Fruit fly (Drosophila melanogaster) whole organism, embryonic: ENCODE data around the gene mbm.

ENCODE experiments used
- Antp ChIP-seq: fragments of 200-800 bp; sonication (Bioruptor generic); optimal IDR thresholded peaks from 3 replicates; lab custom pipeline; 2016; ENCODE audit warnings: missing biosample characterization, missing genetic modification characterization
- B-H2 ChIP-seq: fragments of 200-800 bp; sonication (Bioruptor generic); optimal IDR thresholded peaks from 2 replicates; lab custom pipeline; 2018; ENCODE audit warnings: missing biosample characterization, mild to moderate bottlenecking, missing genetic modification characterization
- Bdp1 ChIP-seq: fragments of 200-800 bp; sonication (Bioruptor generic); optimal IDR thresholded peaks from 3 replicates; lab custom pipeline; 2016; ENCODE audit warnings: missing biosample characterization, missing genetic modification characterization
- CG10147 ChIP-seq: fragments of 200-800 bp; sonication (Bioruptor generic); optimal IDR thresholded peaks from 2 replicates; lab custom pipeline; 2019; ENCODE audit warnings: missing biosample characterization, mild to moderate bottlenecking, missing genetic modification characterization, moderate library complexity
- CG10366 ChIP-seq: fragments of 200-800 bp; sonication (Bioruptor generic); IDR thresholded peaks from 2 replicates; pipeline ENCODE4 v1.3.6; 2022; ENCODE audit warnings: missing biosample characterization, missing genetic modification characterization
- CG10565 ChIP-seq: fragments of 200-800 bp; sonication (Bioruptor generic); optimal IDR thresholded peaks from 3 replicates; lab custom pipeline; 2016; ENCODE audit warnings: missing biosample characterization, mild to moderate bottlenecking, missing genetic modification characterization
- CG11085 ChIP-seq: fragments of 200-800 bp; sonication (Bioruptor generic); IDR thresholded peaks from 2 replicates; pipeline ENCODE4 v1.3.6; 2022; ENCODE audit warnings: missing biosample characterization, missing genetic modification characterization
- CG14050 ChIP-seq: fragments of 200-800 bp; sonication (Bioruptor generic); IDR thresholded peaks from 3 replicates; pipeline ENCODE4 v1.3.6; 2022; ENCODE audit warnings: missing biosample characterization, missing genetic modification characterization
- CG14441 ChIP-seq: fragments of 200-800 bp; sonication (Bioruptor generic); IDR thresholded peaks from 2 replicates; pipeline ENCODE4 v1.3.6; 2022; ENCODE audit warnings: missing biosample characterization, missing genetic modification characterization
- CG1529 ChIP-seq: fragments of 200-800 bp; sonication (Bioruptor generic); optimal IDR thresholded peaks from 3 replicates; lab custom pipeline; 2018; ENCODE audit warnings: missing biosample characterization, missing genetic modification characterization
- CG15601 ChIP-seq: fragments of 200-800 bp; sonication (Bioruptor generic); optimal IDR thresholded peaks from 3 replicates; lab custom pipeline; 2019; ENCODE audit warnings: missing biosample characterization, mild to moderate bottlenecking, missing genetic modification characterization, moderate library complexity
- CG15696 ChIP-seq: fragments of 200-800 bp; sonication (Bioruptor generic); optimal IDR thresholded peaks from 2 replicates; lab custom pipeline; 2019; ENCODE audit warnings: missing biosample characterization, mild to moderate bottlenecking, missing genetic modification characterization, moderate library complexity
- CG2199 ChIP-seq: fragments of 200-800 bp; sonication (Bioruptor generic); IDR thresholded peaks from 3 replicates; pipeline ENCODE4 v1.3.6; 2022; ENCODE audit warnings: missing biosample characterization, missing genetic modification characterization
- CG33557 ChIP-seq: fragments of 200-800 bp; sonication (Bioruptor generic); optimal IDR thresholded peaks from 2 replicates; lab custom pipeline; 2019; ENCODE audit warnings: missing biosample characterization, mild to moderate bottlenecking, missing genetic modification characterization, moderate library complexity
- CG34224 ChIP-seq: fragments of 200-800 bp; sonication (Bioruptor generic); IDR thresholded peaks from 3 replicates; pipeline ENCODE4 v1.3.6; 2022; ENCODE audit warnings: missing biosample characterization, missing genetic modification characterization; ENCODE audit not compliant: partially characterized antibody
- CG3726 ChIP-seq: fragments of 200-800 bp; sonication (Bioruptor generic); IDR thresholded peaks from 3 replicates; pipeline ENCODE4, ENCODE4 v1.3.6; 2022; ENCODE audit warnings: missing biosample characterization, missing genetic modification characterization
- CG3995 ChIP-seq: fragments of 200-800 bp; sonication (Bioruptor generic); optimal IDR thresholded peaks from 3 replicates; lab custom pipeline; 2016; ENCODE audit warnings: missing biosample characterization, missing genetic modification characterization
- CG5953 ChIP-seq: fragments of 200-800 bp; sonication (Bioruptor generic); IDR thresholded peaks from 2 replicates; pipeline ENCODE4 v1.3.6; 2022; ENCODE audit warnings: missing biosample characterization, missing genetic modification characterization
- CG6175 ChIP-seq: fragments of 200-800 bp; sonication (Bioruptor generic); IDR thresholded peaks from 3 replicates; pipeline ENCODE4 v1.3.6; 2022; ENCODE audit warnings: missing biosample characterization, missing genetic modification characterization
- CG8359 ChIP-seq: fragments of 200-800 bp; sonication (Bioruptor generic); optimal IDR thresholded peaks from 2 replicates; lab custom pipeline; 2017; ENCODE audit warnings: missing biosample characterization, mild to moderate bottlenecking, missing genetic modification characterization, borderline replicate concordance
- CG8478 ChIP-seq: fragments of >200 bp; optimal IDR thresholded peaks from 2 replicates; lab custom pipeline; 2018
- CG9727 ChIP-seq: fragments of 200-800 bp; sonication (Bioruptor generic); optimal IDR thresholded peaks from 3 replicates; lab custom pipeline; 2017; ENCODE audit warnings: missing biosample characterization, mild to moderate bottlenecking, missing genetic modification characterization
- CHES-1-like ChIP-seq: fragments of 200-800 bp; sonication (Bioruptor generic); optimal IDR thresholded peaks from 2 replicates; lab custom pipeline; 2016; ENCODE audit warnings: missing biosample characterization, missing genetic modification characterization
- Dad ChIP-seq: fragments of 200-800 bp; sonication (Bioruptor generic); optimal IDR thresholded peaks from 3 replicates; lab custom pipeline; 2016; ENCODE audit warnings: missing biosample characterization, missing genetic modification characterization
- Doc2 ChIP-seq: fragments of 200-800 bp; sonication (Bioruptor generic); IDR thresholded peaks from 2 replicates; pipeline ENCODE4 v1.3.6; 2022; ENCODE audit warnings: missing biosample characterization, missing genetic modification characterization
- Dref ChIP-seq: fragments of 200-800 bp; sonication (Bioruptor generic); IDR thresholded peaks from 2 replicates; pipeline ENCODE4 v1.3.6; 2022; ENCODE audit warnings: missing biosample characterization, missing genetic modification characterization
- Elba2 ChIP-seq: fragments of 200-800 bp; sonication (Bioruptor generic); optimal IDR thresholded peaks from 3 replicates; lab custom pipeline; 2016; ENCODE audit warnings: missing biosample characterization, missing genetic modification characterization
- Hey ChIP-seq: fragments of 200-800 bp; sonication (Bioruptor generic); optimal IDR thresholded peaks from 3 replicates; lab custom pipeline; 2018; ENCODE audit warnings: missing biosample characterization, mild to moderate bottlenecking, missing genetic modification characterization
- Hmr ChIP-seq: fragments of 200-800 bp; sonication (Bioruptor generic); optimal IDR thresholded peaks from 3 replicates; lab custom pipeline; 2017; ENCODE audit warnings: mild to moderate bottlenecking, missing biosample characterization, missing genetic modification reagents, missing genetic modification characterization
- Hmx ChIP-seq: fragments of 200-800 bp; sonication (Bioruptor generic); optimal IDR thresholded peaks from 2 replicates; lab custom pipeline; 2016; ENCODE audit warnings: missing biosample characterization, missing genetic modification characterization
- Mes4 ChIP-seq: fragments of 200-800 bp; sonication (Bioruptor generic); optimal IDR thresholded peaks from 2 replicates; lab custom pipeline; 2016; ENCODE audit warnings: missing biosample characterization, missing genetic modification characterization
- NC2β ChIP-seq: fragments of 200-800 bp; sonication (Bioruptor generic); optimal IDR thresholded peaks from 2 replicates; lab custom pipeline; 2016; ENCODE audit warnings: missing biosample characterization, missing genetic modification characterization
- NFAT ChIP-seq: fragments of 200-800 bp; sonication (Bioruptor generic); IDR thresholded peaks from 2 replicates; pipeline ENCODE4 v1.3.6; 2022; ENCODE audit warnings: missing biosample characterization, missing genetic modification characterization
- Neu2 ChIP-seq: fragments of 200-800 bp; sonication (Bioruptor generic); optimal IDR thresholded peaks from 3 replicates; lab custom pipeline; 2016; ENCODE audit warnings: missing biosample characterization, missing genetic modification characterization, borderline replicate concordance
- Ravus ChIP-seq: fragments of 200-800 bp; sonication (Bioruptor generic); IDR thresholded peaks from 2 replicates; pipeline ENCODE4 v1.3.6; 2022; ENCODE audit warnings: missing biosample characterization, missing genetic modification characterization
- Xrp1 ChIP-seq: fragments of 200-800 bp; sonication (Bioruptor generic); IDR thresholded peaks from 2 replicates; pipeline ENCODE4 v1.3.6; 2022; ENCODE audit warnings: missing biosample characterization, missing genetic modification characterization
- az2 ChIP-seq: fragments of 200-800 bp; sonication (Bioruptor generic); optimal IDR thresholded peaks from 3 replicates; lab custom pipeline; 2016; ENCODE audit warnings: missing biosample characterization, missing genetic modification characterization
- chn ChIP-seq: fragments of 200-800 bp; sonication (Bioruptor generic); optimal IDR thresholded peaks from 2 replicates; lab custom pipeline; 2016; ENCODE audit warnings: missing biosample characterization, missing genetic modification characterization
- corto ChIP-seq: fragments of 200-800 bp; sonication (Bioruptor generic); optimal IDR thresholded peaks from 2 replicates; lab custom pipeline; 2016; ENCODE audit warnings: missing biosample characterization, mild to moderate bottlenecking, missing genetic modification characterization, moderate library complexity
- croc ChIP-seq: fragments of 200-800 bp; sonication (Bioruptor generic); conservative IDR thresholded peaks from 3 replicates; pipeline ENCODE4 v1.3.6; 2022; ENCODE audit warnings: missing biosample characterization, missing genetic modification characterization
- crp ChIP-seq, 2 experiments: fragments of 200-800 bp; sonication (Bioruptor generic); optimal IDR thresholded peaks; 2 replicates in 1 of 2; 3 replicates in 1 of 2; lab custom pipeline; 2017; ENCODE audit warnings: missing biosample characterization in 2 of 2, missing genetic modification characterization in 2 of 2, mild to moderate bottlenecking in 1 of 2, moderate library complexity in 1 of 2
- ems ChIP-seq: fragments of 200-800 bp; sonication (Bioruptor generic); optimal IDR thresholded peaks from 3 replicates; lab custom pipeline; 2016; ENCODE audit warnings: missing biosample characterization, missing genetic modification characterization
- fd3F ChIP-seq: fragments of 200-800 bp; sonication (Bioruptor generic); optimal IDR thresholded peaks from 2 replicates; lab custom pipeline; 2018; ENCODE audit warnings: missing biosample characterization, mild to moderate bottlenecking, missing genetic modification characterization, moderate library complexity
- lola ChIP-seq, 3 experiments: fragments of >200 bp in 2 of 3; fragments of 200-800 bp in 1 of 3; sonication (Bioruptor generic) in 1 of 3; optimal IDR thresholded peaks; 2 replicates each; lab custom pipeline; 2017 to 2019; ENCODE audit warnings: missing biosample characterization in 3 of 3, missing genetic modification characterization in 3 of 3, mild to moderate bottlenecking in 1 of 3, moderate library complexity in 1 of 3
- nerfin-2 ChIP-seq: fragments of 200-800 bp; sonication (Bioruptor generic); IDR thresholded peaks from 2 replicates; pipeline ENCODE4 v1.3.6; 2022; ENCODE audit warnings: missing biosample characterization, missing genetic modification characterization; ENCODE audit not compliant: partially characterized antibody
- repo ChIP-seq: fragments of 200-800 bp; sonication (Bioruptor generic); optimal IDR thresholded peaks from 2 replicates; lab custom pipeline; 2016; ENCODE audit warnings: missing biosample characterization, missing genetic modification characterization
- schlank ChIP-seq: fragments of 200-800 bp; sonication (Bioruptor generic); optimal IDR thresholded peaks from 2 replicates; lab custom pipeline; 2018; ENCODE audit warnings: missing biosample characterization, mild to moderate bottlenecking, missing genetic modification characterization
- shn ChIP-seq: fragments of 200-800 bp; sonication (Bioruptor generic); optimal IDR thresholded peaks from 3 replicates; lab custom pipeline; 2016; ENCODE audit warnings: missing biosample characterization, missing genetic modification characterization
- stwl ChIP-seq: fragments of 200-800 bp; sonication (Bioruptor generic); optimal IDR thresholded peaks from 3 replicates; lab custom pipeline; 2018; ENCODE audit warnings: missing biosample characterization, mild to moderate bottlenecking, missing genetic modification characterization, moderate library complexity
- vnd ChIP-seq: fragments of 200-800 bp; sonication (Bioruptor generic); IDR thresholded peaks from 3 replicates; pipeline ENCODE4 v1.3.6; 2022; ENCODE audit warnings: missing biosample characterization, missing genetic modification characterization; ENCODE audit not compliant: partially characterized antibody
- vvl ChIP-seq: fragments of 200-800 bp; sonication (Bioruptor generic); IDR thresholded peaks from 2 replicates; pipeline ENCODE4 v1.3.6; 2022; ENCODE audit warnings: missing biosample characterization, missing genetic modification characterization
- yki ChIP-seq: fragments of >200 bp; optimal IDR thresholded peaks from 3 replicates; lab custom pipeline; 2018

mbm gene

DNA sequence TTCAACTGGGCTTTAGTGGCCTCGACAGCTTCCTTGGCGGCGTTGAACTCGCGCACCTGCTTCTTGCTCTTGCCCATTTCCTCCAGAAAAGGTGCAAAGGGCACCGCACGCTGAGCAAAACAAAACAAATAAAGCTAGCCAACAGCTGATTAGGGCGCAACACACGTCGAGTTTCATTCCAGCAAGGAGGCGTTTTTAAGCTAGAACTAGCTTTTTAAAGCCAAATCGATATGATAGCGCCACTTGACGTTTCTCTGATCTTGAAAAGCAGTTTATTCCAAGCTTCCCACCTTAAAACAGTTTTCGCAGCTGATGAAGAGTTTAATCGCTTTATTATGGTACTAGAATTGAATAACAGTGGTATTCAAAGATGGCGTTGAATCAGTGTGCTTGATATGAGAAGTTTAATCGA, 9.6 kb upstream of the mbm start, which contains the start of gene CG11601 (continued):
- TF ChIP-seq ems (GFP tag; lab: Kevin White, UChicago) (no peak), CHES-1-like (GFP tag; lab: Kevin White, UChicago) (peak; percentile 2), az2 (GFP tag; lab: Kevin White, UChicago) (no peak), Doc2 (GFP tag; lab: Robert Waterston, UW) (0 out of 2 replicates have a peak, but pooled peaks have one; percentile 25), stwl (tag; lab: Kevin White, UChicago) (no peak), B-H2 (peak; percentile 30), CG6175 (no peak), CG15601 (tag; lab: Kevin White, UChicago) (peak; percentile 16), Hmx (GFP tag; lab: Kevin White, UChicago) (no peak), nerfin-2 (GFP tag; lab: Robert Waterston, UW) (no peak), CG8478 (lab: Kevin White, UChicago) (no peak), fd3F (GFP tag; lab: Kevin White, UChicago) (peak; percentile 2), CG1529 (GFP tag; lab: Kevin White, UChicago) (no peak), Hey (tag; lab: Kevin White, UChicago) (no peak), CG3995 (GFP tag; lab: Kevin White, UChicago) (no peak), NFAT (peak; percentile 63), crp (GFP tag; optimal IDR thresholded peaks at IDR 0.05; lab: Kevin White, UChicago) (peak; percentile 42 to 91), CG8359 (no peak), CG9727 (peak; percentile 1), CG34224 (GFP tag; lab: Robert Waterston, UW) (no peak), CG10565 (GFP tag; lab: Kevin White, UChicago) (no peak), CG14050 (GFP tag; lab: Robert Waterston, UW) (no peak), croc (GFP tag; lab: Robert Waterston, UW) (no peak), CG14441 (0 out of 2 replicates have a peak, but pooled peaks have one; percentile 26), Ravus (GFP tag; lab: Robert Waterston, UW) (no peak), yki (lab: Kevin White, UChicago) (no peak), shn (GFP tag; lab: Kevin White, UChicago) (peak; percentile 56), Dref (GFP tag; lab: Robert Waterston, UW) (peak; percentile 52), Hmr (GFP tag; lab: Kevin White, UChicago) (peak; percentile 31), repo (GFP tag; lab: Kevin White, UChicago) (no peak), CG3726 (GFP tag; lab: Robert Waterston, UW) (no peak), CG10147 (GFP tag; lab: Kevin White, UChicago) (peak; percentile 21), Dad (GFP tag; lab: Kevin White, UChicago) (peak; percentile 2), Antp (GFP tag; lab: Kevin White, UChicago) (no peak), CG2199 (no peak), CG15696 (tag; lab: Kevin White, UChicago) (no peak), Bdp1 (GFP tag; lab: Kevin White, UChicago) (no peak), Neu2 (no peak), CG5953 (GFP tag; lab: Robert Waterston, UW) (no peak), schlank (no peak), CG33557 (no peak), lola (GFP tag; optimal IDR thresholded peaks at IDR 0.05; lab: Kevin White, UChicago) (peak in 1 of 3 experiments; percentile 24), vvl (GFP tag; lab: Robert Waterston, UW) (peak; percentile 72), corto (GFP tag; lab: Kevin White, UChicago) (no peak), Elba2 (GFP tag; lab: Kevin White, UChicago) (no peak), Mes4 (GFP tag; lab: Kevin White, UChicago) (peak; percentile 20), vnd (GFP tag; lab: Robert Waterston, UW) (0 out of 3 replicates have a peak, but pooled peaks have one; percentile 19), Xrp1 (peak; percentile 52; the same call in 1 of the 2 replicates), NC2β (GFP tag; lab: Kevin White, UChicago) (peak; percentile 37), CG10366 (GFP tag; lab: Robert Waterston, UW) (peak; percentile 33; the same call in 1 of the 2 replicates), chn (peak; percentile 19), CG11085 (GFP tag; lab: Robert Waterston, UW) (no peak)
